Fruit fly (Drosophila melanogaster) whole organism, embryonic: ENCODE results near the gene Snx27.

ENCODE experiments used
- Atf6 ChIP-seq: fragments of 200-800 bp; sonication (Bioruptor generic); IDR thresholded peaks from 2 replicates; pipeline ENCODE4 v1.3.6; 2022; ENCODE audit warnings: missing biosample characterization, missing genetic modification characterization
- B-H2 ChIP-seq: fragments of 200-800 bp; sonication (Bioruptor generic); optimal IDR thresholded peaks from 2 replicates; lab custom pipeline; 2018; ENCODE audit warnings: missing biosample characterization, mild to moderate bottlenecking, missing genetic modification characterization
- CG10462 ChIP-seq: fragments of 200-800 bp; sonication (Bioruptor generic); optimal IDR thresholded peaks from 2 replicates; lab custom pipeline; 2016; ENCODE audit warnings: missing biosample characterization, missing genetic modification characterization
- CG10654 ChIP-seq: fragments of 200-800 bp; sonication (Bioruptor generic); optimal IDR thresholded peaks from 2 replicates; lab custom pipeline; 2016; ENCODE audit warnings: missing biosample characterization, missing genetic modification characterization
- CG1233 ChIP-seq: fragments of 200-800 bp; sonication (Bioruptor generic); optimal IDR thresholded peaks from 4 replicates; lab custom pipeline; 2018; ENCODE audit warnings: missing biosample characterization, mild to moderate bottlenecking, missing genetic modification characterization
- CG18262 ChIP-seq: fragments of 200-800 bp; optimal IDR thresholded peaks from 3 replicates; lab custom pipeline; 2019; ENCODE audit warnings: missing biosample characterization, mild to moderate bottlenecking, missing genetic modification characterization, moderate library complexity
- CG18476 ChIP-seq: fragments of 200-800 bp; sonication (Bioruptor generic); optimal IDR thresholded peaks from 2 replicates; lab custom pipeline; 2016; ENCODE audit warnings: missing biosample characterization, mild to moderate bottlenecking, missing genetic modification characterization
- CG2889 ChIP-seq: fragments of 200-800 bp; sonication (Bioruptor generic); IDR thresholded peaks from 3 replicates; pipeline ENCODE4 v1.3.6; 2022; ENCODE audit warnings: missing biosample characterization, missing genetic modification characterization
- CG32532 ChIP-seq: fragments of 200-800 bp; sonication (Bioruptor generic); IDR thresholded peaks from 2 replicates; pipeline ENCODE4 v1.3.6; 2022; ENCODE audit warnings: missing biosample characterization, missing genetic modification characterization
- CG34224 ChIP-seq: fragments of 200-800 bp; sonication (Bioruptor generic); IDR thresholded peaks from 3 replicates; pipeline ENCODE4 v1.3.6; 2022; ENCODE audit warnings: missing biosample characterization, missing genetic modification characterization; ENCODE audit not compliant: partially characterized antibody
- CG4282 ChIP-seq: fragments of 200-800 bp; sonication (Bioruptor generic); optimal IDR thresholded peaks from 2 replicates; lab custom pipeline; 2016; ENCODE audit warnings: missing biosample characterization, missing genetic modification characterization
- CG6175 ChIP-seq: fragments of 200-800 bp; sonication (Bioruptor generic); IDR thresholded peaks from 3 replicates; pipeline ENCODE4 v1.3.6; 2022; ENCODE audit warnings: missing biosample characterization, missing genetic modification characterization
- CG9609 ChIP-seq: fragments of 200-800 bp; sonication (Bioruptor generic); optimal IDR thresholded peaks from 3 replicates; lab custom pipeline; 2016; ENCODE audit warnings: missing biosample characterization, missing genetic modification characterization
- CG9797 ChIP-seq: fragments of 200-800 bp; sonication (Bioruptor generic); optimal IDR thresholded peaks from 3 replicates; lab custom pipeline; 2018; ENCODE audit warnings: missing biosample characterization, mild to moderate bottlenecking, missing genetic modification characterization
- CHES-1-like ChIP-seq: fragments of 200-800 bp; sonication (Bioruptor generic); optimal IDR thresholded peaks from 2 replicates; lab custom pipeline; 2016; ENCODE audit warnings: missing biosample characterization, missing genetic modification characterization
- D ChIP-seq, 2 experiments: fragments of 200-800 bp in 1 of 2; fragments of >200 bp in 1 of 2; sonication (Bioruptor generic) in 1 of 2; optimal IDR thresholded peaks; 2 replicates in 1 of 2; 3 replicates in 1 of 2; lab custom pipeline; 2017; ENCODE audit warnings: mild to moderate bottlenecking in 1 of 2, missing biosample characterization in 1 of 2, missing genetic modification characterization in 1 of 2, missing genetic modification reagents in 1 of 2
- Dip2 ChIP-seq: fragments of 200-800 bp; sonication (Bioruptor generic); IDR thresholded peaks from 2 replicates; pipeline ENCODE4 v1.3.6; 2022; ENCODE audit warnings: missing biosample characterization, missing genetic modification characterization
- Drgx ChIP-seq: fragments of 200-800 bp; sonication (Bioruptor generic); IDR thresholded peaks from 2 replicates; pipeline ENCODE4 v1.3.6; 2022; ENCODE audit warnings: missing biosample characterization, missing genetic modification characterization
- HLH3B ChIP-seq: fragments of 200-800 bp; sonication (Bioruptor generic); IDR thresholded peaks from 2 replicates; pipeline ENCODE4 v1.3.6; 2022; ENCODE audit warnings: missing biosample characterization, missing genetic modification characterization
- Hmr ChIP-seq: fragments of 200-800 bp; sonication (Bioruptor generic); optimal IDR thresholded peaks from 3 replicates; lab custom pipeline; 2017; ENCODE audit warnings: mild to moderate bottlenecking, missing biosample characterization, missing genetic modification reagents, missing genetic modification characterization
- Kr ChIP-seq: fragments of 200-800 bp; sonication (Bioruptor generic); optimal IDR thresholded peaks from 2 replicates; lab custom pipeline; 2017; ENCODE audit warnings: missing biosample characterization, mild to moderate bottlenecking, missing genetic modification characterization
- Mes4 ChIP-seq: fragments of 200-800 bp; sonication (Bioruptor generic); optimal IDR thresholded peaks from 2 replicates; lab custom pipeline; 2016; ENCODE audit warnings: missing biosample characterization, missing genetic modification characterization
- Nf-YA ChIP-seq: fragments of 200-800 bp; sonication (Bioruptor generic); IDR thresholded peaks from 2 replicates; pipeline ENCODE4 v1.3.6; 2022; ENCODE audit warnings: missing biosample characterization, missing genetic modification characterization
- Sox100B ChIP-seq: fragments of 200-800 bp; sonication (Bioruptor generic); optimal IDR thresholded peaks from 3 replicates; lab custom pipeline; 2018; ENCODE audit warnings: missing biosample characterization, mild to moderate bottlenecking, missing genetic modification characterization
- Sox102F ChIP-seq: fragments of 200-800 bp; sonication (Bioruptor generic); optimal IDR thresholded peaks from 2 replicates; lab custom pipeline; 2018; ENCODE audit warnings: missing biosample characterization, mild to moderate bottlenecking, missing genetic modification characterization, moderate library complexity
- YL-1 ChIP-seq: fragments of 200-800 bp; sonication (Bioruptor generic); optimal IDR thresholded peaks from 3 replicates; lab custom pipeline; 2017; ENCODE audit warnings: missing biosample characterization, mild to moderate bottlenecking, missing genetic modification characterization
- bigmax ChIP-seq: fragments of 200-800 bp; sonication (Bioruptor generic); optimal IDR thresholded peaks from 2 replicates; lab custom pipeline; 2018; ENCODE audit warnings: missing biosample characterization, mild to moderate bottlenecking, missing genetic modification characterization
- chinmo ChIP-seq: fragments of 200-800 bp; sonication (Bioruptor generic); IDR thresholded peaks from 4 replicates; pipeline ENCODE4 v1.3.6; 2022; ENCODE audit warnings: missing biosample characterization, missing genetic modification characterization; ENCODE audit not compliant: partially characterized antibody
- ci ChIP-seq: fragments of 200-800 bp; sonication (Bioruptor generic); IDR thresholded peaks from 3 replicates; pipeline ENCODE4 v1.3.6; 2022; ENCODE audit warnings: missing biosample characterization, missing genetic modification characterization
- dmrt11E ChIP-seq: fragments of 200-800 bp; sonication (Bioruptor generic); optimal IDR thresholded peaks from 3 replicates; lab custom pipeline; 2018; ENCODE audit warnings: missing biosample characterization, mild to moderate bottlenecking, missing genetic modification characterization, moderate library complexity
- dysf ChIP-seq: fragments of 200-800 bp; sonication (Bioruptor generic); IDR thresholded peaks from 3 replicates; pipeline ENCODE4 v1.3.6; 2022; ENCODE audit warnings: missing biosample characterization, missing genetic modification characterization
- kah ChIP-seq: fragments of 200-800 bp; sonication (Bioruptor generic); optimal IDR thresholded peaks from 2 replicates; lab custom pipeline; 2018; ENCODE audit warnings: missing biosample characterization, mild to moderate bottlenecking, missing genetic modification characterization
- nom ChIP-seq: fragments of 200-800 bp; sonication (Bioruptor generic); optimal IDR thresholded peaks from 2 replicates; lab custom pipeline; 2017; ENCODE audit warnings: missing biosample characterization, missing genetic modification characterization, mild to moderate bottlenecking, moderate library complexity, missing genetic modification reagents
- pan ChIP-seq, 4 experiments: fragments of >200 bp in 3 of 4; fragments of 200-800 bp in 1 of 4; sonication (Bioruptor generic) in 1 of 4; optimal IDR thresholded peaks in 3 of 4; IDR thresholded peaks in 1 of 4; 2 replicates each; pipeline versions ENCODE4 v1.3.6 to Lab custom; 2017 to 2022; ENCODE audit warnings: missing biosample characterization in 2 of 4, missing genetic modification characterization in 2 of 4, mixed read lengths in 1 of 4
- prd ChIP-seq, 3 experiments: fragments of >200 bp in 2 of 3; fragments of 200-800 bp in 1 of 3; sonication (Bioruptor generic) in 1 of 3; optimal IDR thresholded peaks in 2 of 3; IDR thresholded peaks in 1 of 3; 2 replicates in 2 of 3; 3 replicates in 1 of 3; pipeline versions ENCODE4 v1.3.6 to Lab custom; 2017 to 2022; ENCODE audit warnings: missing biosample characterization in 1 of 3, missing genetic modification characterization in 1 of 3
- ranshi ChIP-seq: fragments of 200-800 bp; sonication (Bioruptor generic); IDR thresholded peaks from 2 replicates; pipeline ENCODE4 v1.3.6; 2022; ENCODE audit warnings: missing biosample characterization, missing genetic modification characterization
- repo ChIP-seq: fragments of 200-800 bp; sonication (Bioruptor generic); optimal IDR thresholded peaks from 2 replicates; lab custom pipeline; 2016; ENCODE audit warnings: missing biosample characterization, missing genetic modification characterization
- scrt ChIP-seq: fragments of 200-800 bp; sonication (Bioruptor generic); optimal IDR thresholded peaks from 2 replicates; lab custom pipeline; 2018; ENCODE audit warnings: missing biosample characterization, mild to moderate bottlenecking, missing genetic modification characterization, moderate library complexity
- seq ChIP-seq: fragments of 200-800 bp; sonication (Bioruptor generic); IDR thresholded peaks from 2 replicates; pipeline ENCODE4 v1.3.6; 2022; ENCODE audit warnings: missing biosample characterization, missing genetic modification characterization
- slbo ChIP-seq: fragments of 200-800 bp; sonication (Bioruptor generic); IDR thresholded peaks from 2 replicates; pipeline ENCODE4 v1.3.6; 2022; ENCODE audit warnings: missing biosample characterization, missing genetic modification characterization
- slou ChIP-seq: fragments of 200-800 bp; sonication (Bioruptor generic); optimal IDR thresholded peaks from 3 replicates; lab custom pipeline; 2016; ENCODE audit warnings: missing biosample characterization, missing genetic modification characterization
- sob ChIP-seq: fragments of 200-800 bp; sonication (Bioruptor generic); IDR thresholded peaks from 2 replicates; pipeline ENCODE4 v1.3.6; 2022; ENCODE audit warnings: missing biosample characterization, missing genetic modification characterization
- sr ChIP-seq: fragments of 200-800 bp; sonication (Bioruptor generic); IDR thresholded peaks from 3 replicates; pipeline ENCODE4 v1.3.6; 2022; ENCODE audit warnings: missing biosample characterization, missing genetic modification characterization
- twi ChIP-seq: fragments of 200-800 bp; optimal IDR thresholded peaks from 2 replicates; lab custom pipeline; 2019; ENCODE audit warnings: missing biosample characterization, mild to moderate bottlenecking, missing genetic modification characterization, moderate library complexity
- vvl ChIP-seq: fragments of 200-800 bp; sonication (Bioruptor generic); IDR thresholded peaks from 2 replicates; pipeline ENCODE4 v1.3.6; 2022; ENCODE audit warnings: missing biosample characterization, missing genetic modification characterization
- zfh2 ChIP-seq: fragments of 200-800 bp; sonication (Bioruptor generic); optimal IDR thresholded peaks from 2 replicates; lab custom pipeline; 2016; ENCODE audit warnings: missing biosample characterization, missing genetic modification characterization

The Snx27 gene

DNA sequence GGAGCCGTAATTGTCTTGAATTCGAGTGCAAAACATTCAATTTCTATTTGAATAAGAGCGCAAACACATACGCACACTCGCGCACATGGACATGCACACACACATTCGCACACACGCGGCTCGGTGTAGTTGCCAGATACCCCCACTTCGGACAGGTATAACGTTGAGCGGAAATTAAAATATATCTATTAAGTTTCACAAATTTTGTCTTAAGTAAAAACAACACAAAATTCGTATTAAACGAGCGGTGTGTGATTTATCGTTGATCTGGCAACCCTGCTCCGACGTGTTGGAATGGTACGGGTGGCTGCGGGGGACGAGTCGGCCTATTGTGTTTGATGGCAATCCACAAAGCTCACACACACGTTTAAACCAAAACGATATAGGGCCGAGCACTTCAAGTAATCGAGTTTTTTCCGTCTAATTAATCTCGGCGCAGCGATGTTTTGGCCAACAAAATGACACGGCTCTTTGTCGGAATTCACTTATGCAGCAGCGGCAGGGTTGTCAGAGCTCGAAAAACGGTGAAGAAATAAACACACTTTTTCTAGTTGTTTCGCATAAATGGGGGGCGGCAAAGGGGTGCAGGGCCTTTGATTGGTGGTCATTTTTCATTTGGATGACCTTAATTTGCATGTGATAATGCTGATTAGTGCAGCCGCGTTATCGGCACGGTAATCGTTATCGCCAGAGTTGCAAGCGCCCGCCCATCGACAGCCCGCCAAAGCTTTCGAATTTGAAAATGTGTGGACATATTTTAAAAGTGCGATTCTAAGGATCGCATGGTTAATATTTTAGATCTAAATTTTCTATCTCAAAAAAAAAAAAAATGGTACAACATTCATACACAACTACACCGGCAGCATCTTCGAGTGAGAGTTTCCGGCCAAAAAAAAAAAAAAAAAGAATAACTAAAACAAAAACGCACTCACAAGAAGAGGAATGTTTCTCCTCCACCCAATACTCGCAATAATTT lies 8.3 kb upstream of the Snx27 start (continued):
- TF ChIP-seq dysf, result peak; percentile 74
- peak; percentile 40 for TF ChIP-seq CG9609 (GFP tag; lab: Kevin White, UChicago)
- no peak for TF ChIP-seq Kr
- peak; percentile 60; the same call in 1 of the 3 replicates for TF ChIP-seq CG6175 (GFP tag; lab: Robert Waterston, UW)
- no peak for TF ChIP-seq Mes4 (GFP tag; lab: Kevin White, UChicago)
- peak; percentile 57 for TF ChIP-seq nom
- peak; percentile 63 for TF ChIP-seq Sox100B
- TF ChIP-seq Drgx (GFP tag; lab: Robert Waterston, UW), result peak; percentile 84
- TF ChIP-seq CG34224 (GFP tag; lab: Robert Waterston, UW), result no peak
- no peak for TF ChIP-seq CHES-1-like (GFP tag; lab: Kevin White, UChicago)
- TF ChIP-seq sr (GFP tag; lab: Robert Waterston, UW), result peak; percentile 36; the same call in 1 of the 3 replicates
- TF ChIP-seq scrt (GFP tag; lab: Kevin White, UChicago), result peak; percentile 58
- TF ChIP-seq seq (GFP tag; lab: Robert Waterston, UW), result peak; percentile 74
- TF ChIP-seq slou, result peak; percentile 50
- TF ChIP-seq twi (tag; lab: Kevin White, UChicago), result peak; percentile 37
- peak; percentile 71 for TF ChIP-seq CG1233
- peak; percentile 78 for TF ChIP-seq sob (GFP tag; lab: Robert Waterston, UW)
- peak; percentile 36 for TF ChIP-seq YL-1 (GFP tag; lab: Kevin White, UChicago)
- TF ChIP-seq Atf6, result peak; percentile 71
- no peak for TF ChIP-seq kah
- no peak for TF ChIP-seq prd (optimal IDR thresholded peaks at IDR 0.05; lab: Kevin White, UChicago)
- peak; percentile 79 for TF ChIP-seq prd (GFP tag; IDR thresholded peaks at IDR 0.05; lab: Robert Waterston, UW)
- TF ChIP-seq CG18476 (GFP tag; lab: Kevin White, UChicago), result no peak
- TF ChIP-seq bigmax (GFP tag; lab: Kevin White, UChicago), result no peak
- TF ChIP-seq Hmr (GFP tag; lab: Kevin White, UChicago), result peak; percentile 76
- no peak for TF ChIP-seq CG9797
- TF ChIP-seq CG4282 (GFP tag; lab: Kevin White, UChicago), result no peak
- 0 out of 4 replicates have a peak, but pooled peaks have one; percentile 9 for TF ChIP-seq chinmo (GFP tag; lab: Robert Waterston, UW)
- TF ChIP-seq CG10654, result peak; percentile 50
- TF ChIP-seq Dip2 (GFP tag; lab: Robert Waterston, UW), result no peak
- TF ChIP-seq D (optimal IDR thresholded peaks at IDR 0.05; lab: Kevin White, UChicago), result no peak
- TF ChIP-seq D (GFP tag; optimal IDR thresholded peaks at IDR 0.05; lab: Kevin White, UChicago), result peak; percentile 70
- TF ChIP-seq CG2889 (GFP tag; lab: Robert Waterston, UW), result peak; percentile 54; the same call in 1 of the 3 replicates
- TF ChIP-seq ranshi (GFP tag; lab: Robert Waterston, UW), result peak; percentile 78
- TF ChIP-seq zfh2 (GFP tag; lab: Kevin White, UChicago), result peak; percentile 64
- peak; percentile 85 for TF ChIP-seq CG32532 (GFP tag; lab: Robert Waterston, UW)
- peak; percentile 73 for TF ChIP-seq HLH3B (GFP tag; lab: Robert Waterston, UW)
- TF ChIP-seq CG10462 (GFP tag; lab: Kevin White, UChicago), result no peak
- 0 out of 2 replicates have a peak, but pooled peaks have one; percentile 35 for TF ChIP-seq Nf-YA (GFP tag; lab: Robert Waterston, UW)
- peak; percentile 82 for TF ChIP-seq slbo (GFP tag; lab: Robert Waterston, UW)
- TF ChIP-seq pan (optimal IDR thresholded peaks at IDR 0.05; lab: Kevin White, UChicago), result no peak
- peak in 1 of 2 experiments; percentile 86 for TF ChIP-seq pan (GFP tag; optimal IDR thresholded peaks at IDR 0.05 in 1 of 2, IDR thresholded peaks at IDR 0.05 in 1 of 2)
- peak; percentile 78 for TF ChIP-seq Sox102F
- peak; percentile 50 for TF ChIP-seq dmrt11E (tag; lab: Kevin White, UChicago)
- peak; percentile 60 for TF ChIP-seq B-H2 (GFP tag; lab: Kevin White, UChicago)
- peak; percentile 91 for TF ChIP-seq ci (GFP tag; lab: Robert Waterston, UW)
- peak; percentile 84 for TF ChIP-seq vvl
- TF ChIP-seq CG18262, result peak; percentile 59
- TF ChIP-seq repo (GFP tag; lab: Kevin White, UChicago), result no peak
